Fruit fly (Drosophila melanogaster) whole organism, embryonic: ENCODE measurements around the gene CG14229.

Experiments
- ATbp ChIP-seq: fragments of 200-800 bp; sonication (Bioruptor generic); optimal IDR thresholded peaks from 2 replicates; lab custom pipeline; 2017; ENCODE audit warnings: missing biosample characterization, mild to moderate bottlenecking, missing genetic modification characterization, missing genetic modification reagents
- Atf6 ChIP-seq: fragments of 200-800 bp; sonication (Bioruptor generic); IDR thresholded peaks from 2 replicates; pipeline ENCODE4 v1.3.6; 2022; ENCODE audit warnings: missing biosample characterization, missing genetic modification characterization
- B-H1 ChIP-seq: fragments of 200-800 bp; sonication (Bioruptor generic); IDR thresholded peaks from 3 replicates; pipeline ENCODE4 v1.3.6; 2022; ENCODE audit warnings: missing biosample characterization, missing genetic modification characterization
- C15 ChIP-seq: fragments of 200-800 bp; sonication (Bioruptor generic); IDR thresholded peaks from 3 replicates; pipeline ENCODE4 v1.3.6; 2022; ENCODE audit warnings: missing biosample characterization, missing genetic modification characterization
- CG1024 ChIP-seq: fragments of 200-800 bp; sonication (Bioruptor generic); IDR thresholded peaks from 2 replicates; pipeline ENCODE4 v1.3.6; 2022; ENCODE audit warnings: missing biosample characterization, missing genetic modification characterization
- CG12155 ChIP-seq: fragments of 200-800 bp; sonication (Bioruptor generic); optimal IDR thresholded peaks from 3 replicates; lab custom pipeline; 2016; ENCODE audit warnings: missing biosample characterization, missing genetic modification characterization
- CG12659 ChIP-seq: fragments of 200-800 bp; sonication (Bioruptor generic); optimal IDR thresholded peaks from 3 replicates; lab custom pipeline; 2017; ENCODE audit warnings: mild to moderate bottlenecking, missing biosample characterization, missing genetic modification reagents, missing genetic modification characterization
- CG13287 ChIP-seq: fragments of 200-800 bp; sonication (Bioruptor generic); IDR thresholded peaks from 2 replicates; pipeline ENCODE4 v1.3.6; 2022; ENCODE audit warnings: missing biosample characterization, missing genetic modification characterization; ENCODE audit not compliant: partially characterized antibody
- CG14014 ChIP-seq: fragments of 200-800 bp; sonication (Bioruptor generic); IDR thresholded peaks from 2 replicates; pipeline ENCODE4 v1.3.6; 2022; ENCODE audit warnings: missing biosample characterization, missing genetic modification characterization
- CG14441 ChIP-seq: fragments of 200-800 bp; sonication (Bioruptor generic); IDR thresholded peaks from 2 replicates; pipeline ENCODE4 v1.3.6; 2022; ENCODE audit warnings: missing biosample characterization, missing genetic modification characterization
- CG15479 ChIP-seq: fragments of 200-800 bp; sonication (Bioruptor generic); optimal IDR thresholded peaks from 3 replicates; lab custom pipeline; 2019; ENCODE audit warnings: missing biosample characterization, mild to moderate bottlenecking, missing genetic modification characterization, moderate library complexity
- CG15696 ChIP-seq: fragments of 200-800 bp; sonication (Bioruptor generic); optimal IDR thresholded peaks from 2 replicates; lab custom pipeline; 2019; ENCODE audit warnings: missing biosample characterization, mild to moderate bottlenecking, missing genetic modification characterization, moderate library complexity
- CG17361 ChIP-seq: fragments of 200-800 bp; sonication (Bioruptor generic); IDR thresholded peaks from 3 replicates; pipeline ENCODE4 v1.3.6; 2022; ENCODE audit warnings: missing biosample characterization, missing genetic modification characterization
- CG17829 ChIP-seq: fragments of 200-800 bp; optimal IDR thresholded peaks from 2 replicates; lab custom pipeline; 2019; ENCODE audit warnings: missing biosample characterization, mild to moderate bottlenecking, missing genetic modification characterization, moderate library complexity
- CG2712 ChIP-seq: fragments of 200-800 bp; optimal IDR thresholded peaks from 3 replicates; lab custom pipeline; 2019; ENCODE audit warnings: missing biosample characterization, mild to moderate bottlenecking, missing genetic modification characterization, moderate library complexity
- CG2875 ChIP-seq: fragments of 200-800 bp; sonication (Bioruptor generic); optimal IDR thresholded peaks from 2 replicates; lab custom pipeline; 2017; ENCODE audit warnings: missing biosample characterization, mild to moderate bottlenecking, missing genetic modification characterization, missing genetic modification reagents
- CG2889 ChIP-seq: fragments of 200-800 bp; sonication (Bioruptor generic); IDR thresholded peaks from 3 replicates; pipeline ENCODE4 v1.3.6; 2022; ENCODE audit warnings: missing biosample characterization, missing genetic modification characterization
- CG33557 ChIP-seq: fragments of 200-800 bp; sonication (Bioruptor generic); optimal IDR thresholded peaks from 2 replicates; lab custom pipeline; 2019; ENCODE audit warnings: missing biosample characterization, mild to moderate bottlenecking, missing genetic modification characterization, moderate library complexity
- CG6813 ChIP-seq: fragments of 200-800 bp; sonication (Bioruptor generic); optimal IDR thresholded peaks from 2 replicates; lab custom pipeline; 2017; ENCODE audit warnings: missing biosample characterization, missing genetic modification characterization, mild to moderate bottlenecking, moderate library complexity, missing genetic modification reagents
- CG7963 ChIP-seq: fragments of 200-800 bp; sonication (Bioruptor generic); IDR thresholded peaks from 3 replicates; pipeline ENCODE4 v1.3.6; 2022; ENCODE audit warnings: missing biosample characterization, missing genetic modification characterization; ENCODE audit not compliant: partially characterized antibody
- CG8478 ChIP-seq: fragments of >200 bp; optimal IDR thresholded peaks from 2 replicates; lab custom pipeline; 2018
- Dip3 ChIP-seq: fragments of 200-800 bp; sonication (Bioruptor generic); optimal IDR thresholded peaks from 3 replicates; lab custom pipeline; 2016; ENCODE audit warnings: missing biosample characterization, missing genetic modification characterization
- Elba2 ChIP-seq: fragments of 200-800 bp; sonication (Bioruptor generic); optimal IDR thresholded peaks from 3 replicates; lab custom pipeline; 2016; ENCODE audit warnings: missing biosample characterization, missing genetic modification characterization
- Hr51 ChIP-seq, 2 experiments: fragments of 200-800 bp; sonication (Bioruptor generic); optimal IDR thresholded peaks; 2 replicates in 1 of 2; 3 replicates in 1 of 2; lab custom pipeline; 2016 to 2018; ENCODE audit warnings: missing biosample characterization in 2 of 2, missing genetic modification characterization in 2 of 2, mild to moderate bottlenecking in 1 of 2, moderate library complexity in 1 of 2
- MTF-1 ChIP-seq: fragments of 200-800 bp; sonication (Bioruptor generic); optimal IDR thresholded peaks from 2 replicates; lab custom pipeline; 2018; ENCODE audit warnings: missing biosample characterization, mild to moderate bottlenecking, missing genetic modification characterization, borderline replicate concordance
- Mrtf ChIP-seq: fragments of 200-800 bp; sonication (Bioruptor generic); IDR thresholded peaks from 3 replicates; pipeline ENCODE4 v1.3.6; 2022; ENCODE audit warnings: missing biosample characterization, missing genetic modification characterization
- NK7.1 ChIP-seq: fragments of 200-800 bp; sonication (Bioruptor generic); optimal IDR thresholded peaks from 3 replicates; lab custom pipeline; 2016; ENCODE audit warnings: missing biosample characterization, missing genetic modification characterization
- Nf-YB ChIP-seq: fragments of 200-800 bp; sonication (Bioruptor generic); optimal IDR thresholded peaks from 3 replicates; lab custom pipeline; 2019; ENCODE audit warnings: missing biosample characterization, mild to moderate bottlenecking, missing genetic modification characterization, moderate library complexity
- Pdp1 ChIP-seq, 2 experiments: fragments of 200-800 bp; sonication (Bioruptor generic); optimal IDR thresholded peaks; 3 replicates each; lab custom pipeline; 2016; ENCODE audit warnings: missing biosample characterization in 2 of 2, missing genetic modification characterization in 2 of 2, mild to moderate bottlenecking in 1 of 2, moderate library complexity in 1 of 2
- Scr ChIP-seq: fragments of 200-800 bp; sonication (Bioruptor generic); IDR thresholded peaks from 2 replicates; pipeline ENCODE4 v1.3.6; 2022; ENCODE audit warnings: missing biosample characterization, missing genetic modification characterization; ENCODE audit not compliant: partially characterized antibody
- Sry-β ChIP-seq: fragments of 200-800 bp; sonication (Bioruptor generic); optimal IDR thresholded peaks from 2 replicates; lab custom pipeline; 2018; ENCODE audit warnings: missing biosample characterization, mild to moderate bottlenecking, missing genetic modification characterization, moderate library complexity
- br ChIP-seq: fragments of >200 bp; optimal IDR thresholded peaks from 2 replicates; lab custom pipeline; 2017
- cas ChIP-seq: fragments of 200-800 bp; sonication (Bioruptor generic); IDR thresholded peaks from 2 replicates; pipeline ENCODE4 v1.3.6; 2022; ENCODE audit warnings: missing biosample characterization, missing genetic modification characterization
- crol ChIP-seq: fragments of 200-800 bp; sonication (Bioruptor generic); IDR thresholded peaks from 2 replicates; pipeline ENCODE4 v1.3.6; 2022; ENCODE audit warnings: missing biosample characterization, missing genetic modification characterization
- disco-r ChIP-seq: fragments of 200-800 bp; sonication (Bioruptor generic); optimal IDR thresholded peaks from 2 replicates; lab custom pipeline; 2016; ENCODE audit warnings: missing biosample characterization, missing genetic modification characterization
- en ChIP-seq: fragments of 200-800 bp; sonication (Bioruptor generic); optimal IDR thresholded peaks from 2 replicates; lab custom pipeline; 2016; ENCODE audit warnings: missing biosample characterization, missing genetic modification characterization
- gsb-n ChIP-seq: fragments of 200-800 bp; sonication (Bioruptor generic); optimal IDR thresholded peaks from 3 replicates; lab custom pipeline; 2018; ENCODE audit warnings: missing biosample characterization, mild to moderate bottlenecking, missing genetic modification characterization
- ind ChIP-seq: fragments of 200-800 bp; sonication (Bioruptor generic); optimal IDR thresholded peaks from 3 replicates; lab custom pipeline; 2016; ENCODE audit warnings: missing biosample characterization, missing genetic modification characterization
- jing ChIP-seq: fragments of 200-800 bp; sonication (Bioruptor generic); optimal IDR thresholded peaks from 2 replicates; lab custom pipeline; 2018; ENCODE audit warnings: missing biosample characterization, mild to moderate bottlenecking, missing genetic modification characterization
- kni ChIP-seq: fragments of 200-800 bp; sonication (Bioruptor generic); optimal IDR thresholded peaks from 3 replicates; lab custom pipeline; 2017; ENCODE audit warnings: mild to moderate bottlenecking, missing biosample characterization, missing genetic modification reagents, missing genetic modification characterization
- lov ChIP-seq, 2 experiments: fragments of 200-800 bp in 1 of 2; fragments of >200 bp in 1 of 2; sonication (Bioruptor generic) in 1 of 2; IDR thresholded peaks in 1 of 2; optimal IDR thresholded peaks in 1 of 2; 2 replicates in 1 of 2; 3 replicates in 1 of 2; pipeline versions ENCODE4 v1.3.6 to Lab custom; 2017 to 2022; ENCODE audit warnings: missing biosample characterization in 1 of 2, missing genetic modification characterization in 1 of 2
- maf-S ChIP-seq: fragments of 200-800 bp; sonication (Bioruptor generic); optimal IDR thresholded peaks from 2 replicates; lab custom pipeline; 2016; ENCODE audit warnings: missing biosample characterization, missing genetic modification characterization
- mam ChIP-seq: fragments of 200-800 bp; sonication (Bioruptor generic); optimal IDR thresholded peaks from 3 replicates; lab custom pipeline; 2016; ENCODE audit warnings: missing biosample characterization, missing genetic modification characterization
- nom ChIP-seq: fragments of 200-800 bp; sonication (Bioruptor generic); optimal IDR thresholded peaks from 2 replicates; lab custom pipeline; 2017; ENCODE audit warnings: missing biosample characterization, missing genetic modification characterization, mild to moderate bottlenecking, moderate library complexity, missing genetic modification reagents
- prd ChIP-seq, 3 experiments: fragments of >200 bp in 2 of 3; fragments of 200-800 bp in 1 of 3; sonication (Bioruptor generic) in 1 of 3; optimal IDR thresholded peaks in 2 of 3; IDR thresholded peaks in 1 of 3; 2 replicates in 2 of 3; 3 replicates in 1 of 3; pipeline versions ENCODE4 v1.3.6 to Lab custom; 2017 to 2022; ENCODE audit warnings: missing biosample characterization in 1 of 3, missing genetic modification characterization in 1 of 3
- psq ChIP-seq: fragments of 200-800 bp; sonication (Bioruptor generic); optimal IDR thresholded peaks from 2 replicates; lab custom pipeline; 2017; ENCODE audit warnings: missing biosample characterization, missing genetic modification characterization
- ranshi ChIP-seq: fragments of 200-800 bp; sonication (Bioruptor generic); IDR thresholded peaks from 2 replicates; pipeline ENCODE4 v1.3.6; 2022; ENCODE audit warnings: missing biosample characterization, missing genetic modification characterization
- sens ChIP-seq: fragments of 200-800 bp; sonication (Bioruptor generic); peaks from one replicate; lab custom pipeline; 2016; ENCODE audit warnings: missing biosample characterization, missing genetic modification characterization
- trem ChIP-seq: fragments of 200-800 bp; optimal IDR thresholded peaks from 3 replicates; lab custom pipeline; 2019; ENCODE audit warnings: missing biosample characterization, mild to moderate bottlenecking, missing genetic modification characterization, moderate library complexity

Gene CG14229

DNA sequence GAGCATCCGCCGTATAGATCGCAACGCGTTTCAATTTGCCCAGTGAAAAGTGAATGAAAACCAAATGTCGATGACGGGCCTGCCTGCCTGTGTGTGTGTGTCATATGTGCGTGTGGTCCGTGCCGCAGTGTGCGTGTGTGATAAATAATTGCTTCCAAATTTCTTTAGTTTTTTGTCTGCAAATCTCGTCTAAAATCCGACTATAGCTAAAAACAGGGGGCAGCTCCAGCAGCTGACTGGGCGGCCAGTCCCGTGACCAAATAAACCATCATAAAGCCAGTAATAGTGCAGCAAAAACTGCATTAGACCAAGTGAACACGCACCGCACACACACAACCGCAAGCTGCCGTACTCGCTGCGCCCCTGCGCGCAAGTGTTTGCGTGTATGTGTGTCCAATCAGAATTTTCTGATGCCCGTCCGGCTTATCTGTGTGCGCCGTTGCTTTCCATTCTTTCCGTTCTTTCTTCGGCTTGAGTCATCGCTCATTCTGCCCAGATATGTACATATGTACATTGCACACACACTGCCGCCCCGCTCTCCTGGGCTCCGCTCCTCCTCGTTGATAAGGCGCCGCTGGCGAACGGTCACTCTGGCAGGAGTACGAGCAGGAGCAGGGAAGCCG lies 2.3 kb upstream of the CG14229 start:
- peak; percentile 83 for TF ChIP-seq Nf-YB (GFP tag; lab: Kevin White, UChicago)
- TF ChIP-seq CG7963 (GFP tag; lab: Robert Waterston, UW), result no peak
- TF ChIP-seq CG14014, result no peak
- TF ChIP-seq Mrtf (GFP tag; lab: Robert Waterston, UW), result no peak
- no peak for TF ChIP-seq Dip3
- TF ChIP-seq ranshi (GFP tag; lab: Robert Waterston, UW), result 0 out of 2 replicates have a peak, but pooled peaks have one; percentile 27
- peak; percentile 2 for TF ChIP-seq psq
- TF ChIP-seq crol (GFP tag; lab: Robert Waterston, UW), result peak; percentile 74
- peak; percentile 44 for TF ChIP-seq CG15696
- no peak for TF ChIP-seq CG17361
- no peak for TF ChIP-seq CG1024 (GFP tag; lab: Robert Waterston, UW)
- peak; percentile 76 for TF ChIP-seq Elba2 (GFP tag; lab: Kevin White, UChicago)
- peak; percentile 62 for TF ChIP-seq CG15479
- peak; percentile 19 for TF ChIP-seq sens
- TF ChIP-seq CG12659 (GFP tag; lab: Kevin White, UChicago), result no peak
- TF ChIP-seq disco-r, result no peak
- TF ChIP-seq Sry-β, result no peak
- TF ChIP-seq ATbp (GFP tag; lab: Kevin White, UChicago), result peak; percentile 23
- no peak for TF ChIP-seq trem (tag; lab: Kevin White, UChicago)
- TF ChIP-seq Pdp1 (GFP tag; optimal IDR thresholded peaks at IDR 0.05; lab: Kevin White, UChicago), result peak in 1 of 2 experiments; percentile 6
- no peak for TF ChIP-seq CG14441 (GFP tag; lab: Robert Waterston, UW)
- 0 out of 2 replicates have a peak, but pooled peaks have one; percentile 2 for TF ChIP-seq Scr (GFP tag; lab: Robert Waterston, UW)
- TF ChIP-seq en (GFP tag; lab: Kevin White, UChicago), result no peak
- no peak for TF ChIP-seq Atf6 (GFP tag; lab: Robert Waterston, UW)
- TF ChIP-seq C15 (GFP tag; lab: Robert Waterston, UW), result no peak
- peak in 1 of 2 experiments; percentile 11 for TF ChIP-seq Hr51 (GFP tag; optimal IDR thresholded peaks at IDR 0.05; lab: Kevin White, UChicago)
- no peak for TF ChIP-seq CG2889 (GFP tag; lab: Robert Waterston, UW)
- no peak for TF ChIP-seq gsb-n (tag; lab: Kevin White, UChicago)
- no peak for TF ChIP-seq prd (optimal IDR thresholded peaks at IDR 0.05; lab: Kevin White, UChicago)
- no peak for TF ChIP-seq prd (GFP tag; IDR thresholded peaks at IDR 0.05; lab: Robert Waterston, UW)
- no peak for TF ChIP-seq jing
- TF ChIP-seq CG2712 (tag; lab: Kevin White, UChicago), result peak; percentile 3
- no peak for TF ChIP-seq cas
- TF ChIP-seq CG33557, result peak; percentile 17
- peak; percentile 92 for TF ChIP-seq CG8478 (lab: Kevin White, UChicago)
- TF ChIP-seq CG6813 (GFP tag; lab: Kevin White, UChicago), result no peak
- TF ChIP-seq nom (GFP tag; lab: Kevin White, UChicago), result peak; percentile 57
- TF ChIP-seq MTF-1 (GFP tag; lab: Kevin White, UChicago), result no peak
- TF ChIP-seq mam, result no peak
- no peak for TF ChIP-seq ind (GFP tag; lab: Kevin White, UChicago)
- TF ChIP-seq CG13287 (GFP tag; lab: Robert Waterston, UW), result no peak
- no peak for TF ChIP-seq lov (optimal IDR thresholded peaks at IDR 0.05; lab: Kevin White, UChicago)
- TF ChIP-seq lov (GFP tag; IDR thresholded peaks at IDR 0.05; lab: Robert Waterston, UW), result no peak
- no peak for TF ChIP-seq NK7.1 (GFP tag; lab: Kevin White, UChicago)
- TF ChIP-seq br (lab: Kevin White, UChicago), result no peak
- TF ChIP-seq CG17829 (tag; lab: Kevin White, UChicago), result no peak
- TF ChIP-seq B-H1 (GFP tag; lab: Robert Waterston, UW), result no peak
- TF ChIP-seq maf-S (GFP tag; lab: Kevin White, UChicago), result no peak
- TF ChIP-seq kni (GFP tag; lab: Kevin White, UChicago), result no peak
- TF ChIP-seq CG2875 (GFP tag; lab: Kevin White, UChicago), result peak; percentile 18
- peak; percentile 52 for TF ChIP-seq CG12155 (GFP tag; lab: Kevin White, UChicago)
